Worm (Caenorhabditis elegans): Measurements from ENCODE around the gene sri-53.

ce11 chrII:3151615-3152014 lies 50.8 kb downstream of the sri-53 start, which contains the start of the genes T10D4.14 and T10D4.19:
- TF ChIP-seq nhr-237 (tag; optimal IDR thresholded peaks at IDR 0.05), result no peak
- TF ChIP-seq ama-1 (optimal IDR thresholded peaks at IDR 0.05), result no peak

Measured in whole organism, L2 larva.